Fruit fly (Drosophila melanogaster) whole organism, embryonic: ENCODE measurements around the gene GstT4.

Experiments used
- Abd-B ChIP-seq: fragments of 200-800 bp; sonication (Bioruptor generic); optimal IDR thresholded peaks from 2 replicates; lab custom pipeline; 2018; ENCODE audit warnings: missing biosample characterization, mild to moderate bottlenecking, missing genetic modification characterization, moderate library complexity
- Atf3 ChIP-seq: fragments of 200-800 bp; sonication (Bioruptor generic); optimal IDR thresholded peaks from 3 replicates; lab custom pipeline; 2016; ENCODE audit warnings: missing biosample characterization, missing genetic modification characterization
- B-H1 ChIP-seq: fragments of 200-800 bp; sonication (Bioruptor generic); IDR thresholded peaks from 3 replicates; pipeline ENCODE4 v1.3.6; 2022; ENCODE audit warnings: missing biosample characterization, missing genetic modification characterization
- Bgb ChIP-seq: fragments of 200-800 bp; sonication (Bioruptor generic); IDR thresholded peaks from 2 replicates; pipeline ENCODE4 v1.3.6; 2022; ENCODE audit warnings: missing biosample characterization, missing genetic modification characterization; ENCODE audit not compliant: partially characterized antibody
- CG11085 ChIP-seq: fragments of 200-800 bp; sonication (Bioruptor generic); IDR thresholded peaks from 2 replicates; pipeline ENCODE4 v1.3.6; 2022; ENCODE audit warnings: missing biosample characterization, missing genetic modification characterization
- CG11696 ChIP-seq: fragments of 200-800 bp; sonication (Bioruptor generic); IDR thresholded peaks from 2 replicates; pipeline ENCODE4 v1.3.6; 2022; ENCODE audit warnings: missing biosample characterization, missing genetic modification characterization
- CG12391 ChIP-seq: fragments of 200-800 bp; sonication (Bioruptor generic); optimal IDR thresholded peaks from 3 replicates; lab custom pipeline; 2018; ENCODE audit warnings: missing biosample characterization, mild to moderate bottlenecking, missing genetic modification characterization, moderate library complexity
- CG13287 ChIP-seq: fragments of 200-800 bp; sonication (Bioruptor generic); IDR thresholded peaks from 2 replicates; pipeline ENCODE4 v1.3.6; 2022; ENCODE audit warnings: missing biosample characterization, missing genetic modification characterization; ENCODE audit not compliant: partially characterized antibody
- CG13424 ChIP-seq: fragments of 200-800 bp; sonication (Bioruptor generic); optimal IDR thresholded peaks from 2 replicates; lab custom pipeline; 2019; ENCODE audit warnings: missing biosample characterization, mild to moderate bottlenecking, missing genetic modification characterization, moderate library complexity
- CG14050 ChIP-seq: fragments of 200-800 bp; sonication (Bioruptor generic); IDR thresholded peaks from 3 replicates; pipeline ENCODE4 v1.3.6; 2022; ENCODE audit warnings: missing biosample characterization, missing genetic modification characterization
- CG15073 ChIP-seq: fragments of 200-800 bp; sonication (Bioruptor generic); optimal IDR thresholded peaks from 2 replicates; lab custom pipeline; 2016; ENCODE audit warnings: missing biosample characterization, missing genetic modification characterization
- CG2129 ChIP-seq: fragments of 200-800 bp; sonication (Bioruptor generic); IDR thresholded peaks from 2 replicates; pipeline ENCODE4 v1.3.6; 2022; ENCODE audit warnings: missing biosample characterization, missing genetic modification characterization; ENCODE audit not compliant: partially characterized antibody
- CG3065 ChIP-seq: fragments of 200-800 bp; sonication (Bioruptor generic); optimal IDR thresholded peaks from 2 replicates; lab custom pipeline; 2016; ENCODE audit warnings: missing biosample characterization, missing genetic modification characterization
- CG34224 ChIP-seq: fragments of 200-800 bp; sonication (Bioruptor generic); IDR thresholded peaks from 3 replicates; pipeline ENCODE4 v1.3.6; 2022; ENCODE audit warnings: missing biosample characterization, missing genetic modification characterization; ENCODE audit not compliant: partially characterized antibody
- CG34422 ChIP-seq: fragments of 200-800 bp; sonication (Bioruptor generic); IDR thresholded peaks from 3 replicates; pipeline ENCODE4 v1.3.6; 2022; ENCODE audit warnings: missing biosample characterization, missing genetic modification characterization
- CG7786 ChIP-seq: fragments of 200-800 bp; sonication (Bioruptor generic); optimal IDR thresholded peaks from 2 replicates; lab custom pipeline; 2016; ENCODE audit warnings: missing biosample characterization, missing genetic modification characterization
- CG7928 ChIP-seq: fragments of 200-800 bp; sonication (Bioruptor generic); optimal IDR thresholded peaks from 2 replicates; lab custom pipeline; 2017; ENCODE audit warnings: missing biosample characterization, mild to moderate bottlenecking, missing genetic modification characterization
- CG8089 ChIP-seq: fragments of 200-800 bp; sonication (Bioruptor generic); optimal IDR thresholded peaks from 3 replicates; lab custom pipeline; 2016; ENCODE audit warnings: missing biosample characterization, missing genetic modification characterization
- CG9215 ChIP-seq: fragments of 200-800 bp; sonication (Bioruptor generic); IDR thresholded peaks from 2 replicates; pipeline ENCODE4 v1.3.6; 2022; ENCODE audit warnings: missing biosample characterization, missing genetic modification characterization
- CTCF ChIP-seq: fragments of 200-800 bp; sonication (Bioruptor generic); optimal IDR thresholded peaks from 2 replicates; lab custom pipeline; 2017; ENCODE audit warnings: missing biosample characterization, mild to moderate bottlenecking, missing genetic modification characterization, moderate library complexity
- Drgx ChIP-seq: fragments of 200-800 bp; sonication (Bioruptor generic); IDR thresholded peaks from 2 replicates; pipeline ENCODE4 v1.3.6; 2022; ENCODE audit warnings: missing biosample characterization, missing genetic modification characterization
- E2f2 ChIP-seq: fragments of 200-800 bp; sonication (Bioruptor generic); IDR thresholded peaks from 2 replicates; pipeline ENCODE4 v1.3.6; 2022; ENCODE audit warnings: missing biosample characterization, missing genetic modification characterization
- H15 ChIP-seq: fragments of 200-800 bp; sonication (Bioruptor generic); IDR thresholded peaks from 3 replicates; pipeline ENCODE4 v1.3.6; 2022; ENCODE audit warnings: missing biosample characterization, missing genetic modification characterization
- HHEX ChIP-seq: fragments of 200-800 bp; sonication (Bioruptor generic); optimal IDR thresholded peaks from 3 replicates; lab custom pipeline; 2017; ENCODE audit warnings: missing biosample characterization, mild to moderate bottlenecking, missing genetic modification characterization, missing genetic modification reagents
- HmgZ ChIP-seq: fragments of 200-800 bp; sonication (Bioruptor generic); optimal IDR thresholded peaks from 2 replicates; lab custom pipeline; 2018; ENCODE audit warnings: missing biosample characterization, mild to moderate bottlenecking, missing genetic modification characterization
- Hmx ChIP-seq: fragments of 200-800 bp; sonication (Bioruptor generic); optimal IDR thresholded peaks from 2 replicates; lab custom pipeline; 2016; ENCODE audit warnings: missing biosample characterization, missing genetic modification characterization
- Hr39 ChIP-seq: fragments of >200 bp; optimal IDR thresholded peaks from 2 replicates; lab custom pipeline; 2017
- Hsf ChIP-seq: fragments of 200-800 bp; sonication (Bioruptor generic); optimal IDR thresholded peaks from 3 replicates; lab custom pipeline; 2016; ENCODE audit warnings: missing biosample characterization, missing genetic modification characterization
- Lpt ChIP-seq: fragments of >200 bp; optimal IDR thresholded peaks from 2 replicates; lab custom pipeline; 2018; ENCODE audit warnings: missing biosample characterization, missing genetic modification characterization
- Trl ChIP-seq, 3 experiments: fragments of >200 bp in 2 of 3; fragments of 200-800 bp in 1 of 3; sonication (Bioruptor generic) in 1 of 3; optimal IDR thresholded peaks; 2 replicates in 1 of 3; 3 replicates in 2 of 3; lab custom pipeline; 2016 to 2017; ENCODE audit warnings: missing biosample characterization in 1 of 3, missing genetic modification characterization in 1 of 3
- Xrp1 ChIP-seq: fragments of 200-800 bp; sonication (Bioruptor generic); IDR thresholded peaks from 2 replicates; pipeline ENCODE4 v1.3.6; 2022; ENCODE audit warnings: missing biosample characterization, missing genetic modification characterization
- ac ChIP-seq: fragments of 200-800 bp; sonication (Bioruptor generic); optimal IDR thresholded peaks from 3 replicates; lab custom pipeline; 2017; ENCODE audit warnings: missing biosample characterization, mild to moderate bottlenecking, missing genetic modification characterization
- bigmax ChIP-seq: fragments of 200-800 bp; sonication (Bioruptor generic); optimal IDR thresholded peaks from 2 replicates; lab custom pipeline; 2018; ENCODE audit warnings: missing biosample characterization, mild to moderate bottlenecking, missing genetic modification characterization
- cg ChIP-seq: fragments of 200-800 bp; sonication (Bioruptor generic); optimal IDR thresholded peaks from 3 replicates; lab custom pipeline; 2019; ENCODE audit warnings: missing biosample characterization, mild to moderate bottlenecking, missing genetic modification characterization, moderate library complexity
- chn ChIP-seq: fragments of 200-800 bp; sonication (Bioruptor generic); optimal IDR thresholded peaks from 2 replicates; lab custom pipeline; 2016; ENCODE audit warnings: missing biosample characterization, missing genetic modification characterization
- ci ChIP-seq: fragments of 200-800 bp; sonication (Bioruptor generic); IDR thresholded peaks from 3 replicates; pipeline ENCODE4 v1.3.6; 2022; ENCODE audit warnings: missing biosample characterization, missing genetic modification characterization
- gce ChIP-seq: fragments of 200-800 bp; sonication (Bioruptor generic); IDR thresholded peaks from 3 replicates; pipeline ENCODE4 v1.3.6; 2022; ENCODE audit warnings: missing biosample characterization, missing genetic modification characterization
- gt ChIP-seq: fragments of 200-800 bp; sonication (Bioruptor generic); IDR thresholded peaks from 2 replicates; pipeline ENCODE4 v1.3.6; 2022; ENCODE audit warnings: missing biosample characterization, missing genetic modification characterization
- ken ChIP-seq: fragments of 200-800 bp; sonication (Bioruptor generic); IDR thresholded peaks from 3 replicates; pipeline ENCODE4 v1.3.6; 2022; ENCODE audit warnings: missing biosample characterization, missing genetic modification characterization
- klu ChIP-seq: fragments of 200-800 bp; sonication (Bioruptor generic); IDR thresholded peaks from 2 replicates; pipeline ENCODE4 v1.3.6; 2022; ENCODE audit warnings: missing biosample characterization, missing genetic modification characterization
- lov ChIP-seq, 2 experiments: fragments of 200-800 bp in 1 of 2; fragments of >200 bp in 1 of 2; sonication (Bioruptor generic) in 1 of 2; IDR thresholded peaks in 1 of 2; optimal IDR thresholded peaks in 1 of 2; 2 replicates in 1 of 2; 3 replicates in 1 of 2; pipeline versions ENCODE4 v1.3.6 to Lab custom; 2017 to 2022; ENCODE audit warnings: missing biosample characterization in 1 of 2, missing genetic modification characterization in 1 of 2
- mam ChIP-seq: fragments of 200-800 bp; sonication (Bioruptor generic); optimal IDR thresholded peaks from 3 replicates; lab custom pipeline; 2016; ENCODE audit warnings: missing biosample characterization, missing genetic modification characterization
- mld ChIP-seq: fragments of 200-800 bp; sonication (Bioruptor generic); IDR thresholded peaks from 3 replicates; pipeline ENCODE4 v1.3.6; 2022; ENCODE audit warnings: missing biosample characterization, missing genetic modification characterization; ENCODE audit not compliant: partially characterized antibody
- pan ChIP-seq, 4 experiments: fragments of >200 bp in 3 of 4; fragments of 200-800 bp in 1 of 4; sonication (Bioruptor generic) in 1 of 4; optimal IDR thresholded peaks in 3 of 4; IDR thresholded peaks in 1 of 4; 2 replicates each; pipeline versions ENCODE4 v1.3.6 to Lab custom; 2017 to 2022; ENCODE audit warnings: missing biosample characterization in 2 of 4, missing genetic modification characterization in 2 of 4, mixed read lengths in 1 of 4
- sna ChIP-seq: fragments of 200-800 bp; sonication (Bioruptor generic); IDR thresholded peaks from 2 replicates; pipeline ENCODE4 v1.3.6; 2022; ENCODE audit warnings: missing biosample characterization, missing genetic modification characterization; ENCODE audit not compliant: partially characterized antibody
- so ChIP-seq: fragments of 200-800 bp; sonication (Bioruptor generic); IDR thresholded peaks from 3 replicates; pipeline ENCODE4 v1.3.6; 2022; ENCODE audit warnings: missing biosample characterization, missing genetic modification characterization
- trem ChIP-seq: fragments of 200-800 bp; optimal IDR thresholded peaks from 3 replicates; lab custom pipeline; 2019; ENCODE audit warnings: missing biosample characterization, mild to moderate bottlenecking, missing genetic modification characterization, moderate library complexity
- trh ChIP-seq: fragments of 200-800 bp; sonication (Bioruptor generic); optimal IDR thresholded peaks from 2 replicates; lab custom pipeline; 2016; ENCODE audit warnings: missing biosample characterization, missing genetic modification characterization
- zfh1 ChIP-seq: fragments of 200-800 bp; sonication (Bioruptor generic); IDR thresholded peaks from 3 replicates; pipeline ENCODE4 v1.3.6; 2022; ENCODE audit warnings: missing biosample characterization, missing genetic modification characterization

The GstT4 gene

DNA sequence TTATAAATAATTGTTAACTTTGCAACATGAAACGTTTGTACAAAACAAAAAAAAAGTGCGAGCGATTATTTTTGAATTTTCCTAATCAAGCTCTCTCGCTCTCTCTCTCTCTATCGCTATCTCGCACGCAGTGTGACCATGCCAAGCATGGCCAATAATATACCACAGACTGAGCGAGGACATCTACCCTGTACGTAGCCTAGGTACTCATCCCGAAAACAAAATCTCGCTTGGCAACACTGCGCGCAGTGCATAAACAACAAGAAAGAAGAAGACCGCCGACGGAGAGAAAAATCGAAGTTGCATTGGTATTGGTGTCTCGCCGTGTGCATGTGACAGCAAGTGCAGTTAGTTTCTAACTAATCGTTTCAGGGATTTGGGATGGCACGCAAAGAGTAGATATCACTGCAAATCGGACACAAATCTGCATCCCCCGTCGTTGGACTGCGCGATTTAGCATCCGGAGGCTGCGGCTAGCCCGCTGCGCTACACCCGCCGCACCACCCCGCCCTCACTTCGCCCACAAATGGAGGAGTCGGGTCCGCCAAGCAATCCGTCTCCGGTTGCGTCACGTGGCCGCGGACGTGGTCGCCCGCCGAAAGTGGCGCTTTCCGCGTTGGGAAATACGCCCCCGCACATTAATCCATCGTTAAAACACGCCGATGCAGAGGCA lies 8.5 kb downstream of the GstT4 start, which contains the start of the genes CG1998 and Set2 (continued):
- TF ChIP-seq CG7928 (GFP tag; lab: Kevin White, UChicago) = no peak
- TF ChIP-seq zfh1 = no peak; the same call in 2 of the 3 replicates
- TF ChIP-seq lov (optimal IDR thresholded peaks at IDR 0.05; lab: Kevin White, UChicago) = no peak
- no peak for TF ChIP-seq lov (GFP tag; IDR thresholded peaks at IDR 0.05; lab: Robert Waterston, UW)
- no peak for TF ChIP-seq HHEX
- no peak for TF ChIP-seq CG2129
- TF ChIP-seq sna (GFP tag; lab: Robert Waterston, UW) = no peak
- no peak for TF ChIP-seq Hr39 (lab: Kevin White, UChicago)
- peak; percentile 85 for TF ChIP-seq CG9215 (GFP tag; lab: Robert Waterston, UW)
- TF ChIP-seq CG13424 = peak; percentile 35
- TF ChIP-seq trem = peak; percentile 66
- TF ChIP-seq ac (GFP tag; lab: Kevin White, UChicago) = no peak
- peak; percentile 79 for TF ChIP-seq HmgZ (tag; lab: Kevin White, UChicago)
- no peak for TF ChIP-seq CG11085
- TF ChIP-seq ci = peak; percentile 72
- TF ChIP-seq CG7786 (GFP tag; lab: Kevin White, UChicago) = peak; percentile 6
- no peak for TF ChIP-seq Xrp1 (GFP tag; lab: Robert Waterston, UW)
- peak; percentile 10 for TF ChIP-seq mam (GFP tag; lab: Kevin White, UChicago)
- peak; percentile 63; the same call in 1 of the 2 replicates for TF ChIP-seq CG13287
- TF ChIP-seq E2f2 (GFP tag; lab: Robert Waterston, UW) = peak; percentile 87
- no peak for TF ChIP-seq gt (GFP tag; lab: Robert Waterston, UW)
- peak in 1 of 2 experiments; percentile 61 for TF ChIP-seq Trl (optimal IDR thresholded peaks at IDR 0.05; lab: Kevin White, UChicago)
- peak; percentile 27 for TF ChIP-seq Trl (GFP tag; optimal IDR thresholded peaks at IDR 0.05; lab: Kevin White, UChicago)
- TF ChIP-seq so = peak; percentile 27; the same call in 1 of the 3 replicates
- peak; percentile 11; the same call in 1 of the 3 replicates for TF ChIP-seq CG34224 (GFP tag; lab: Robert Waterston, UW)
- TF ChIP-seq chn (GFP tag; lab: Kevin White, UChicago) = peak; percentile 40
- no peak for TF ChIP-seq mld (GFP tag; lab: Robert Waterston, UW)
- TF ChIP-seq CG11696 (GFP tag; lab: Robert Waterston, UW) = no peak
- peak; percentile 54; the same call in 1 of the 2 replicates for TF ChIP-seq Bgb (GFP tag; lab: Robert Waterston, UW)
- TF ChIP-seq Atf3 (GFP tag; lab: Kevin White, UChicago) = no peak
- no peak for TF ChIP-seq Hmx
- TF ChIP-seq Abd-B (GFP tag; lab: Kevin White, UChicago) = peak; percentile 54
- TF ChIP-seq Hsf (GFP tag; lab: Kevin White, UChicago) = peak; percentile 11
- peak; percentile 57; the same call in 2 of the 3 replicates for TF ChIP-seq ken
- TF ChIP-seq gce (GFP tag; lab: Robert Waterston, UW) = no peak
- TF ChIP-seq Drgx = no peak
- TF ChIP-seq trh (GFP tag; lab: Kevin White, UChicago) = no peak
- TF ChIP-seq CG8089 (GFP tag; lab: Kevin White, UChicago) = no peak
- no peak for TF ChIP-seq CG15073
- no peak for TF ChIP-seq pan (optimal IDR thresholded peaks at IDR 0.05; lab: Kevin White, UChicago)
- peak in 1 of 2 experiments; percentile 34 for TF ChIP-seq pan (GFP tag; optimal IDR thresholded peaks at IDR 0.05 in 1 of 2, IDR thresholded peaks at IDR 0.05 in 1 of 2)
- peak; percentile 45 for TF ChIP-seq CTCF
- TF ChIP-seq Lpt (GFP tag; lab: Kevin White, UChicago) = no peak
- no peak for TF ChIP-seq klu (GFP tag; lab: Robert Waterston, UW)
- TF ChIP-seq CG3065 (GFP tag; lab: Kevin White, UChicago) = no peak
- peak; percentile 43 for TF ChIP-seq bigmax
- TF ChIP-seq CG12391 (tag; lab: Kevin White, UChicago) = peak; percentile 41
- TF ChIP-seq cg (GFP tag; lab: Kevin White, UChicago) = peak; percentile 84
- TF ChIP-seq H15 (GFP tag; lab: Robert Waterston, UW) = no peak
- no peak for TF ChIP-seq B-H1 (GFP tag; lab: Robert Waterston, UW)
- TF ChIP-seq CG14050 (GFP tag; lab: Robert Waterston, UW) = no peak
- peak; percentile 63; the same call in 2 of the 3 replicates for TF ChIP-seq CG34422 (GFP tag; lab: Robert Waterston, UW)
